Worm (Caenorhabditis elegans) whole organism, L1 larva: Measurements from ENCODE around the gene trr-1.

ENCODE experiments used
- C04F5.9 ChIP-seq: sonication (generic microtip); optimal IDR thresholded peaks from 2 replicates; lab custom pipeline; 2016; ENCODE audit warnings: missing genetic modification characterization, missing compliant biosample characterization
- C16A3.4 ChIP-seq: fragments of 150-350 bp; optimal IDR thresholded peaks from 2 replicates; lab custom pipeline; 2014; ENCODE audit warnings: missing biosample characterization, missing genetic modification characterization
- F16B12.6 ChIP-seq: fragments of 150-350 bp; optimal IDR thresholded peaks from 2 replicates; lab custom pipeline; 2014; ENCODE audit warnings: missing biosample characterization, missing genetic modification characterization
- ama-1 ChIP-seq: fragments of 150-350 bp; optimal IDR thresholded peaks from 2 replicates; lab custom pipeline; 2014
- blmp-1 ChIP-seq: fragments of 150-350 bp; optimal IDR thresholded peaks from 2 replicates; lab custom pipeline; 2014; ENCODE audit warnings: missing biosample characterization, missing genetic modification characterization
- ceh-90 ChIP-seq: sonication (generic microtip); optimal IDR thresholded peaks from 2 replicates; lab custom pipeline; 2016; ENCODE audit warnings: missing genetic modification characterization, missing compliant biosample characterization
- ces-1 ChIP-seq: fragments of 150-350 bp; optimal IDR thresholded peaks from 2 replicates; lab custom pipeline; 2014; ENCODE audit warnings: missing biosample characterization, missing genetic modification reagents, missing genetic modification characterization
- dpl-1 ChIP-seq, 3 experiments: fragments of 150-350 bp in 2 of 3; sonication (generic microtip) in 1 of 3; optimal IDR thresholded peaks; 2 replicates each; lab custom pipeline; 2014 to 2017; ENCODE audit warnings: missing biosample characterization in 3 of 3, missing genetic modification characterization in 3 of 3, missing genetic modification reagents in 3 of 3
- efl-1 ChIP-seq, 4 experiments: fragments of 150-350 bp; optimal IDR thresholded peaks in 3 of 4; peaks in 1 of 4; 1 replicate in 1 of 4; 2 replicates in 3 of 4; lab custom pipeline; 2014; ENCODE audit warnings: missing biosample characterization in 2 of 4, missing genetic modification characterization in 2 of 4, missing genetic modification reagents in 2 of 4
- elt-3 ChIP-seq, 6 experiments: fragments of 150-350 bp in 1 of 6; sonication (generic microtip); optimal IDR thresholded peaks; 2 replicates each; lab custom pipeline; 2017 to 2018; ENCODE audit warnings: missing biosample characterization in 6 of 6, missing genetic modification characterization in 6 of 6, inconsistent platforms in 1 of 6
- fkh-10 ChIP-seq: sonication (generic microtip); optimal IDR thresholded peaks from 2 replicates; lab custom pipeline; 2017; ENCODE audit warnings: missing biosample characterization, missing genetic modification reagents, missing genetic modification characterization
- fkh-8 ChIP-seq: sonication (generic microtip); optimal IDR thresholded peaks from 2 replicates; lab custom pipeline; 2016; ENCODE audit warnings: mild to moderate bottlenecking, missing genetic modification characterization, missing compliant biosample characterization
- fos-1 ChIP-seq: fragments of 150-350 bp; optimal IDR thresholded peaks from 2 replicates; lab custom pipeline; 2014; ENCODE audit warnings: missing biosample characterization, missing genetic modification characterization
- hpl-2 ChIP-seq: fragments of 150-350 bp; optimal IDR thresholded peaks from 2 replicates; lab custom pipeline; 2014; ENCODE audit warnings: missing biosample characterization, missing genetic modification reagents, missing genetic modification characterization
- irx-1 ChIP-seq: sonication (generic microtip); optimal IDR thresholded peaks from 2 replicates; lab custom pipeline; 2016; ENCODE audit warnings: missing genetic modification characterization, missing compliant biosample characterization
- isw-1 ChIP-seq: fragments of 200-800 bp; sonication (Bioruptor generic); IDR thresholded peaks from 2 replicates; pipeline ENCODE4 v1.3.6; 2022; ENCODE audit warnings: missing genetic modification characterization, missing compliant biosample characterization
- lin-35 ChIP-seq, 2 experiments: fragments of 150-350 bp; optimal IDR thresholded peaks; 2 replicates each; lab custom pipeline; 2014; ENCODE audit warnings: missing biosample characterization in 2 of 2, missing genetic modification characterization in 2 of 2, missing genetic modification reagents in 2 of 2
- lsy-2 ChIP-seq, 2 experiments: fragments of 150-350 bp; optimal IDR thresholded peaks; 2 replicates each; lab custom pipeline; 2014; ENCODE audit warnings: missing biosample characterization in 2 of 2, missing genetic modification characterization in 2 of 2
- mdl-1 ChIP-seq, 2 experiments: fragments of 150-350 bp; optimal IDR thresholded peaks; 2 replicates each; lab custom pipeline; 2014 to 2017; ENCODE audit warnings: missing biosample characterization in 2 of 2, missing genetic modification characterization in 2 of 2, inconsistent platforms in 1 of 2
- mef-2 ChIP-seq: fragments of 150-350 bp; optimal IDR thresholded peaks from 2 replicates; lab custom pipeline; 2014; ENCODE audit warnings: missing biosample characterization, missing genetic modification characterization
- nhr-19 ChIP-seq: fragments of 200-800 bp; sonication (Bioruptor generic); conservative IDR thresholded peaks from 2 replicates; pipeline ENCODE4 v1.3.6; 2022; ENCODE audit warnings: missing genetic modification characterization, missing compliant biosample characterization
- nhr-28 ChIP-seq: fragments of 150-350 bp; optimal IDR thresholded peaks from 2 replicates; lab custom pipeline; 2014; ENCODE audit warnings: missing biosample characterization, missing genetic modification characterization
- nhr-47 ChIP-seq: sonication (generic microtip); optimal IDR thresholded peaks from 2 replicates; lab custom pipeline; 2016; ENCODE audit warnings: mild to moderate bottlenecking, missing genetic modification characterization, moderate library complexity, missing compliant biosample characterization
- nhr-71 ChIP-seq: sonication (generic microtip); optimal IDR thresholded peaks from 2 replicates; lab custom pipeline; 2016; ENCODE audit warnings: mild to moderate bottlenecking, missing genetic modification characterization, moderate library complexity, missing compliant biosample characterization
- nhr-76 ChIP-seq: sonication (generic microtip); optimal IDR thresholded peaks from 2 replicates; lab custom pipeline; 2017; ENCODE audit warnings: missing biosample characterization, missing genetic modification characterization
- nhr-85 ChIP-seq: sonication (generic microtip); peaks from one replicate; lab custom pipeline; 2016; ENCODE audit warnings: missing genetic modification characterization, inconsistent platforms, missing compliant biosample characterization
- nhr-90 ChIP-seq: sonication (generic microtip); optimal IDR thresholded peaks from 2 replicates; lab custom pipeline; 2016; ENCODE audit warnings: mild to moderate bottlenecking, missing genetic modification characterization, missing compliant biosample characterization; ENCODE audit not compliant: poor library complexity
- pag-3 ChIP-seq: sonication (generic microtip); optimal IDR thresholded peaks from 2 replicates; lab custom pipeline; 2017; ENCODE audit warnings: missing genetic modification characterization, mild to moderate bottlenecking, missing compliant biosample characterization, antibody characterized with exemption, borderline replicate concordance; ENCODE audit not compliant: insufficient read depth
- rnt-1 ChIP-seq: sonication (generic microtip); optimal IDR thresholded peaks from 2 replicates; lab custom pipeline; 2016; ENCODE audit warnings: mild to moderate bottlenecking, missing genetic modification characterization, moderate library complexity, missing compliant biosample characterization
- snpc-4 ChIP-seq: fragments of 150-350 bp; optimal IDR thresholded peaks from 2 replicates; lab custom pipeline; 2014; ENCODE audit warnings: missing biosample characterization, missing genetic modification characterization
- snu-23 ChIP-seq: sonication (generic microtip); optimal IDR thresholded peaks from 2 replicates; lab custom pipeline; 2016; ENCODE audit warnings: missing genetic modification characterization, missing compliant biosample characterization
- sup-37 ChIP-seq: fragments of 200-800 bp; sonication (Bioruptor generic); optimal IDR thresholded peaks from 2 replicates; lab custom pipeline; 2018; ENCODE audit warnings: mild to moderate bottlenecking, missing genetic modification characterization, missing compliant biosample characterization
- swsn-7 ChIP-seq: sonication (generic microtip); optimal IDR thresholded peaks from 2 replicates; lab custom pipeline; 2016; ENCODE audit warnings: missing genetic modification characterization, missing compliant biosample characterization
- tbx-2 ChIP-seq: sonication (generic microtip); optimal IDR thresholded peaks from 2 replicates; lab custom pipeline; 2016; ENCODE audit warnings: missing genetic modification characterization, missing compliant biosample characterization
- tlp-1 ChIP-seq: fragments of 150-350 bp; optimal IDR thresholded peaks from 2 replicates; lab custom pipeline; 2014; ENCODE audit warnings: missing biosample characterization, missing genetic modification characterization
- unc-62 ChIP-seq: fragments of 150-350 bp; optimal IDR thresholded peaks from 2 replicates; lab custom pipeline; 2014; ENCODE audit warnings: missing biosample characterization, missing genetic modification reagents, missing genetic modification characterization
- unc-86 ChIP-seq: sonication (generic microtip); optimal IDR thresholded peaks from 2 replicates; lab custom pipeline; 2016; ENCODE audit warnings: missing genetic modification characterization, missing compliant biosample characterization
- vab-15 ChIP-seq: sonication (generic microtip); optimal IDR thresholded peaks from 2 replicates; lab custom pipeline; 2017; ENCODE audit warnings: missing genotype, mild to moderate bottlenecking, missing genetic modification characterization, missing compliant biosample characterization
- zag-1 ChIP-seq: fragments of 150-350 bp; optimal IDR thresholded peaks from 2 replicates; lab custom pipeline; 2014; ENCODE audit warnings: missing biosample characterization, missing genetic modification characterization

trr-1 gene

DNA sequence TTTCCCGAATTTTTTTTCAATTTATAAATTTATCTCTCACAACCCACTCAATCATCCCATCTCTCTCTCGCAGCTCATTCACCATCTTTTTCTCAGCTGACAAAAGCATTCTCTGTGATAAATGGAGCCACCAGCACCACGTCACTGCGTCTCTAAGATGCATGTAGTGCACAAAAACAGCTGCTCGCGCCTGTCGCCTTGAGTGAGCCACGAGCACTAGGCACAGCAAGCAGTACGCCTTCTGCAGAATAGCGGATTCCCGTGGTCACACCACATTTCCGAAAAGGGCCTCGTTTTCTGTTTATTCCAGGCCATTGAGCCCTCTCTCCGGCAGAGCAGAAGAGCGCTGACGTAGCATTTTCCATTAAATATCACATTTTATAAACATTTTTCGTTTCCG lies 37.8 kb upstream of the trr-1 start, which contains the start of gene F13D12.10 (continued):
- TF ChIP-seq nhr-47 = peak; percentile 10
- TF ChIP-seq snu-23 (GFP tag; lab: Kevin White, UChicago) = peak; percentile 58
- TF ChIP-seq mdl-1 (tag; optimal IDR thresholded peaks at IDR 0.05; lab: Kevin White, UChicago) = peak in 1 of 2 experiments; percentile 45
- TF ChIP-seq tlp-1 (tag; lab: Kevin White, UChicago) = no peak
- peak; percentile 57 for TF ChIP-seq nhr-19 (GFP tag; lab: Robert Waterston, UW)
- TF ChIP-seq hpl-2 (GFP tag; lab: Kevin White, UChicago) = no peak
- peak in 1 of 3 experiments; percentile 10 for TF ChIP-seq dpl-1 (GFP tag; optimal IDR thresholded peaks at IDR 0.05; lab: Kevin White, UChicago)
- TF ChIP-seq nhr-71 (tag; lab: Kevin White, UChicago) = peak; percentile 82
- peak; percentile 17 to 34 for TF ChIP-seq lsy-2 (tag; optimal IDR thresholded peaks at IDR 0.05; lab: Kevin White, UChicago)
- peak in 1 of 2 experiments; percentile 23 for TF ChIP-seq efl-1 (optimal IDR thresholded peaks at IDR 0.05; lab: Kevin White, UChicago)
- TF ChIP-seq efl-1 (GFP tag; optimal IDR thresholded peaks at IDR 0.05 in 1 of 2; lab: Kevin White, UChicago) = peak in 1 of 2 experiments; percentile 68

DNA sequence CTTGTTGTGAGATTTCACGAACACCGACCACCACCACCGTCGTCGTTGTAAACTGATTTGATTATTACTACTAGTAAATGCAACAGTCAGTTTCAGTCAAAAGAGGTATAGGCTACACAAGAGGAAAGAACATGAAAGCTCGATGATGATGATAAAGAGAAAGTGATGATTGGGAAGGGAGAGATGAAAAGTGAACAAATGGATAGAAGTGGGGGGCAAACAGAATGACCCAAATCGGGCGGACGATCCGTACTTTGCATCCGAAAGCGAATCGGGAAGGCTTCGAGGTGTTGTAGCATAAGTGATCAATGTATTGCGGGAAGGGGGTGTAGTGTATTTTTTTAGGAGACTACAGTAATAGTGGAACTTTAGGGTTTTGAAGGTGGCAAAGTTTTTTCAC lies 35.0 kb upstream of the trr-1 start:
- TF ChIP-seq vab-15 (tag; lab: Kevin White, UChicago) (no peak), swsn-7 (tag; lab: Kevin White, UChicago) (no peak), isw-1 (GFP tag; lab: Robert Waterston, UW) (no peak), blmp-1 (tag; lab: Kevin White, UChicago) (peak; percentile 97), efl-1 (optimal IDR thresholded peaks at IDR 0.05; lab: Kevin White, UChicago) (no peak), efl-1 (GFP tag; optimal IDR thresholded peaks at IDR 0.05 in 1 of 2; lab: Kevin White, UChicago) (peak in 1 of 2 experiments; percentile 15)

DNA sequence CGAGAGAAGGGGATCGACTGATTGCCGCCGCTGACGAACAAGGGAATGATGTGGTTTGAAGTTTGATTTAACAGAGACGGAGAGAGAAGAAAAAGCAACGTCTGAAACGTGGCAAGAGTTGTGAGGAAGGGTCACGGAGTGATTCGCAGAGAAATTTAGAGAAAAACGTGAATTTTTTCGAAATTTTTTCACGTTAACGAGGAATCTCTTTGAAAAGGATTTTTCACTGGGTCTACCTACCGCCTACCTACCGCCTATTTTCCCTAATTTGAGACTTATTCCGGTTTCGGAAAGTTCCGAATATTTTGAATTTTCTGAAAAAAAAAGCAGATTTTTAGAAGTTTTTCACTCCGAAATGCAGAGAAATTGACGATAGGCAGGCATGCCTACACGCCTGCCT lies 33.7 kb upstream of the trr-1 start, which contains the start of gene fcmt-1:
Gene fcmt-1, minus strand, starts transcription at position 101 of the 400 bp plus-strand sequence.
- TF ChIP-seq C04F5.9 (tag; lab: Kevin White, UChicago) (no peak), ama-1 (lab: Kevin White, UChicago) (no peak), ces-1 (GFP tag; lab: Kevin White, UChicago) (no peak), tbx-2 (tag; lab: Kevin White, UChicago) (no peak), fkh-8 (tag; lab: Kevin White, UChicago) (no peak), zag-1 (tag; lab: Kevin White, UChicago) (no peak)

DNA sequence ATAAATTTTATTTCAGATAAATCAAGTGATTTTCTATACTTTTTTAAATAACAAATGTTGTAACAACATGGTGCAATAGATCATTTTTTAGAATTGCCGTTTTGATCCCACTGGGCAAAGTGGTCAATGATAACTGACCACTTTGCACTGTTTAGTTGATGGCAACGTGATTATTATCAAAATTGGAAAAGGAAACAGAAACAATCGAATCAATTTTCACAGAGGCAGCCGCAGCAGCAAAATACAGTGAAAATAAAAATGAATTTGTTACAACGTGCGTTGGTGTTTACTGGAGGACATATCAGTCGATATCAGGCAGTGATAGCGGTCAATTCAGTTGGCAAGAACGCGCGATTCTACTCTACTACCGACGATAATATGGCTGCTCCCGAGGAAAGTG lies 30.1 kb upstream of the trr-1 start, which contains the start of gene VF13D12L.3:
Gene VF13D12L.3, plus strand, starts transcription at position 223 of the 400 bp plus-strand sequence.
- peak; percentile 15 for TF ChIP-seq nhr-71 (tag; lab: Kevin White, UChicago)
- TF ChIP-seq nhr-85 = peak; percentile 32
- no peak for TF ChIP-seq tbx-2 (tag; lab: Kevin White, UChicago)
- TF ChIP-seq lin-35 (GFP tag; optimal IDR thresholded peaks at IDR 0.05; lab: Kevin White, UChicago) = peak in 1 of 2 experiments; percentile 3
- TF ChIP-seq blmp-1 (tag; lab: Kevin White, UChicago) = peak; percentile 71
- TF ChIP-seq nhr-90 = peak; percentile 7
- TF ChIP-seq unc-62 (GFP tag; lab: Kevin White, UChicago) = no peak
- peak in 1 of 6 experiments; percentile 13 for TF ChIP-seq elt-3 (tag; optimal IDR thresholded peaks at IDR 0.05; lab: Kevin White, UChicago)
- no peak for TF ChIP-seq fkh-8 (tag; lab: Kevin White, UChicago)
- TF ChIP-seq rnt-1 = no peak
- TF ChIP-seq, all 84 proteins: peak for 6

DNA sequence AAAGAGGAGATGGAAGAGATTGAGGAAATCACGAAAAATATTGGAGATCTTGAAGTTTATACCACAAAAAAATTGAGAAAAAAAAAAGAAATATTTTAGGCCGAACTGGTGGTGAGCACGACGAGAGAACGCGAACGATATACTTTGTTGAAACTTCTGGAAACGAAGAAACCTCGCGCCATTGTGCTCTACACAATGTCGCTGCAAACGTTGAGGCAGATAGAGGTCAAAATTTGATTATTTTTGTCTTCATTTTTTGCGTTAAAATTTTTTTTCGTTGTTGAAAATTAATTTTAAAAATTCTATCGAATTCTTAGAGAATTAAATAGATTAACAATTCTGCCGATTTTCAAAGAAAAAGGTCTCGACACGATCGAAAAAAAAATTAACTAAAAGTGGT lies 24.9 kb upstream of the trr-1 start:
- TF ChIP-seq mef-2 (tag; lab: Kevin White, UChicago) = no peak
- no peak for TF ChIP-seq C16A3.4 (tag; lab: Kevin White, UChicago)
- TF ChIP-seq pag-3 (tag; lab: Kevin White, UChicago) = no peak
- TF ChIP-seq unc-62 (GFP tag; lab: Kevin White, UChicago) = no peak
- no peak for TF ChIP-seq irx-1 (tag; lab: Kevin White, UChicago)
- TF ChIP-seq fos-1 (tag; lab: Kevin White, UChicago) = no peak
- TF ChIP-seq snpc-4 (tag; lab: Kevin White, UChicago) = no peak
- TF ChIP-seq nhr-28 = no peak
- TF ChIP-seq unc-86 (tag; lab: Kevin White, UChicago) = no peak
- no peak for TF ChIP-seq fkh-10 (GFP tag; lab: Kevin White, UChicago)
- TF ChIP-seq isw-1 (GFP tag; lab: Robert Waterston, UW) = no peak
- TF ChIP-seq snu-23 (GFP tag; lab: Kevin White, UChicago) = no peak
- TF ChIP-seq sup-37 = no peak
- TF ChIP-seq nhr-76 (tag; lab: Kevin White, UChicago) = no peak
- TF ChIP-seq nhr-90 = no peak
- TF ChIP-seq ceh-90 (tag; lab: Kevin White, UChicago) = no peak
- no peak for TF ChIP-seq F16B12.6 (tag; lab: Kevin White, UChicago)
- TF ChIP-seq, all 84 proteins: peak for 0
